Worm (Caenorhabditis elegans) whole organism, L2 larva: ENCODE measurements around the gene C17B7.10.

ENCODE experiments used
- C34F6.9 ChIP-seq: fragments of 150-350 bp; optimal IDR thresholded peaks from 2 replicates; lab custom pipeline; 2014; ENCODE audit warnings: missing biosample characterization, missing genetic modification characterization
- F13H6.1 ChIP-seq: sonication (generic microtip); optimal IDR thresholded peaks from 2 replicates; lab custom pipeline; 2016; ENCODE audit warnings: missing genetic modification characterization, missing compliant biosample characterization
- Y55F3AM.14 ChIP-seq: fragments of 200-800 bp; sonication (Bioruptor generic); optimal IDR thresholded peaks from 2 replicates; lab custom pipeline; 2018; ENCODE audit warnings: mild to moderate bottlenecking, missing genetic modification characterization, missing compliant biosample characterization
- ZK546.5 ChIP-seq: sonication (generic microtip); optimal IDR thresholded peaks from 2 replicates; lab custom pipeline; 2017; ENCODE audit warnings: missing biosample characterization, missing genetic modification characterization
- alr-1 ChIP-seq: fragments of 150-350 bp; optimal IDR thresholded peaks from 2 replicates; lab custom pipeline; 2014; ENCODE audit warnings: missing biosample characterization, missing genetic modification characterization
- ama-1 ChIP-seq: fragments of 150-350 bp; optimal IDR thresholded peaks from 2 replicates; lab custom pipeline; 2018; ENCODE audit warnings: inconsistent platforms
- blmp-1 ChIP-seq: sonication (generic microtip); optimal IDR thresholded peaks from 2 replicates; lab custom pipeline; 2017; ENCODE audit warnings: missing genetic modification characterization, mild to moderate bottlenecking, missing compliant biosample characterization, antibody characterized with exemption, moderate library complexity; ENCODE audit not compliant: insufficient read depth
- ceh-16 ChIP-seq: fragments of 150-350 bp; optimal IDR thresholded peaks from 2 replicates; lab custom pipeline; 2014; ENCODE audit warnings: missing biosample characterization, missing genetic modification characterization
- crh-2 ChIP-seq: sonication (generic microtip); optimal IDR thresholded peaks from 2 replicates; lab custom pipeline; 2017; ENCODE audit warnings: missing biosample characterization, missing genetic modification characterization
- egl-27 ChIP-seq: sonication (generic microtip); optimal IDR thresholded peaks from 3 replicates; lab custom pipeline; 2017; ENCODE audit warnings: missing biosample characterization, missing genetic modification reagents, missing genetic modification characterization
- fos-1 ChIP-seq: fragments of 150-350 bp; optimal IDR thresholded peaks from 2 replicates; lab custom pipeline; 2014; ENCODE audit warnings: missing biosample characterization, missing genetic modification characterization
- gmeb-1 ChIP-seq: fragments of 150-350 bp; optimal IDR thresholded peaks from 2 replicates; lab custom pipeline; 2014; ENCODE audit warnings: missing biosample characterization, missing genetic modification characterization
- lin-11 ChIP-seq: fragments of 150-350 bp; sonication (generic microtip); optimal IDR thresholded peaks from 2 replicates; lab custom pipeline; 2014; ENCODE audit warnings: missing biosample characterization, missing genetic modification characterization, inconsistent platforms, mixed read lengths
- lin-13 ChIP-seq: fragments of 150-350 bp; optimal IDR thresholded peaks from 2 replicates; lab custom pipeline; 2014; ENCODE audit warnings: missing biosample characterization, missing genetic modification reagents, missing genetic modification characterization
- lin-39 ChIP-seq: fragments of 150-350 bp; optimal IDR thresholded peaks from 2 replicates; lab custom pipeline; 2014; ENCODE audit warnings: missing biosample characterization, missing genetic modification reagents, missing genetic modification characterization
- lsy-2 ChIP-seq, 2 experiments: fragments of 150-350 bp in 1 of 2; sonication (generic microtip) in 1 of 2; optimal IDR thresholded peaks; 2 replicates each; lab custom pipeline; 2014 to 2017; ENCODE audit warnings: missing biosample characterization in 2 of 2, missing genetic modification characterization in 2 of 2
- mab-5 ChIP-seq: fragments of 150-350 bp; optimal IDR thresholded peaks from 2 replicates; lab custom pipeline; 2014; ENCODE audit warnings: missing biosample characterization, missing genetic modification characterization
- mbf-1 ChIP-seq: sonication (generic microtip); optimal IDR thresholded peaks from 2 replicates; lab custom pipeline; 2017; ENCODE audit warnings: missing biosample characterization, missing genetic modification characterization
- mdl-1 ChIP-seq, 2 experiments: fragments of 150-350 bp in 1 of 2; sonication (generic microtip) in 1 of 2; optimal IDR thresholded peaks; 2 replicates each; lab custom pipeline; 2017; ENCODE audit warnings: missing biosample characterization in 2 of 2, missing genetic modification characterization in 2 of 2
- nhr-10 ChIP-seq: sonication (generic microtip); optimal IDR thresholded peaks from 2 replicates; lab custom pipeline; 2017; ENCODE audit warnings: missing biosample characterization, missing genetic modification characterization
- nhr-11 ChIP-seq: fragments of 150-350 bp; optimal IDR thresholded peaks from 2 replicates; lab custom pipeline; 2014; ENCODE audit warnings: missing biosample characterization, missing genetic modification characterization
- nhr-12 ChIP-seq: fragments of 150-350 bp; optimal IDR thresholded peaks from 2 replicates; lab custom pipeline; 2014; ENCODE audit warnings: missing biosample characterization, missing genetic modification characterization
- nhr-129 ChIP-seq: fragments of 150-350 bp; optimal IDR thresholded peaks from 2 replicates; lab custom pipeline; 2014; ENCODE audit warnings: missing biosample characterization, missing genetic modification characterization
- nhr-21 ChIP-seq: fragments of 150-350 bp; optimal IDR thresholded peaks from 2 replicates; lab custom pipeline; 2014; ENCODE audit warnings: missing biosample characterization, missing genetic modification characterization
- nhr-25 ChIP-seq: fragments of 150-350 bp; sonication (generic microtip); optimal IDR thresholded peaks from 3 replicates; lab custom pipeline; 2014; ENCODE audit warnings: missing biosample characterization, missing genetic modification characterization
- nhr-6 ChIP-seq: fragments of 150-350 bp; optimal IDR thresholded peaks from 2 replicates; lab custom pipeline; 2014; ENCODE audit warnings: missing biosample characterization, missing genetic modification characterization
- peb-1 ChIP-seq: fragments of 150-350 bp; optimal IDR thresholded peaks from 2 replicates; lab custom pipeline; 2014; ENCODE audit warnings: missing biosample characterization, missing genetic modification characterization
- sem-4 ChIP-seq: fragments of 150-350 bp; optimal IDR thresholded peaks from 2 replicates; lab custom pipeline; 2014; ENCODE audit warnings: missing biosample characterization, missing genetic modification reagents, missing genetic modification characterization
- skn-1 ChIP-seq: sonication (generic microtip); optimal IDR thresholded peaks from 2 replicates; lab custom pipeline; 2017; ENCODE audit warnings: missing biosample characterization, missing genetic modification characterization
- sma-3 ChIP-seq: sonication (generic microtip); optimal IDR thresholded peaks from 2 replicates; lab custom pipeline; 2016; ENCODE audit warnings: missing genetic modification reagents, missing genetic modification characterization, missing compliant biosample characterization
- sma-9 ChIP-seq, 2 experiments: fragments of 150-350 bp in 1 of 2; sonication (generic microtip) in 1 of 2; optimal IDR thresholded peaks; 2 replicates each; lab custom pipeline; 2014 to 2016; ENCODE audit warnings: missing genetic modification characterization in 2 of 2, mild to moderate bottlenecking in 1 of 2, missing biosample characterization in 1 of 2, missing compliant biosample characterization in 1 of 2, missing genetic modification reagents in 1 of 2, moderate library complexity in 1 of 2
- snpc-4 ChIP-seq: fragments of 150-350 bp; optimal IDR thresholded peaks from 2 replicates; lab custom pipeline; 2014; ENCODE audit warnings: missing biosample characterization, missing genetic modification characterization
- unc-55 ChIP-seq: fragments of 150-350 bp; sonication (generic microtip); optimal IDR thresholded peaks from 3 replicates; lab custom pipeline; 2014; ENCODE audit warnings: missing biosample characterization, missing genetic modification reagents, missing genetic modification characterization
- unc-62 ChIP-seq: fragments of 150-350 bp; optimal IDR thresholded peaks from 2 replicates; lab custom pipeline; 2014; ENCODE audit warnings: missing biosample characterization, missing genetic modification reagents, missing genetic modification characterization
- zag-1 ChIP-seq: fragments of 150-350 bp; optimal IDR thresholded peaks from 2 replicates; lab custom pipeline; 2014; ENCODE audit warnings: missing biosample characterization, missing genetic modification characterization
- ztf-1 ChIP-seq: fragments of 200-800 bp; sonication (Bioruptor generic); conservative IDR thresholded peaks from 2 replicates; pipeline ENCODE4 v1.3.6; 2022; ENCODE audit warnings: missing genetic modification characterization, missing compliant biosample characterization
- ztf-4 ChIP-seq: fragments of 150-350 bp; optimal IDR thresholded peaks from 2 replicates; lab custom pipeline; 2014; ENCODE audit warnings: missing biosample characterization, missing genetic modification characterization

Gene C17B7.10

ce11 chrV:3341906-3342305, at the start of gene C17B7.10:
Gene C17B7.10, minus strand, starts transcription at chrV:3342006.
- TF ChIP-seq ama-1 (lab: Kevin White, UChicago) (no peak), Y55F3AM.14 (no peak), sma-9 (GFP tag; optimal IDR thresholded peaks at IDR 0.05; lab: Kevin White, UChicago) (peak; percentile 40), sma-9 (tag; optimal IDR thresholded peaks at IDR 0.05; lab: Kevin White, UChicago) (no peak)

ce11 chrV:3391005-3391404, 49.2 kb upstream of the C17B7.10 start:
- TF ChIP-seq lsy-2 (tag; optimal IDR thresholded peaks at IDR 0.05; lab: Kevin White, UChicago): peak; percentile 51 to 85
- TF ChIP-seq unc-62 (GFP tag; lab: Kevin White, UChicago): no peak
- peak; percentile 63 for TF ChIP-seq snpc-4
- peak; percentile 42 for TF ChIP-seq zag-1 (tag; lab: Kevin White, UChicago)
- TF ChIP-seq nhr-6: peak; percentile 83
- peak; percentile 63 for TF ChIP-seq unc-55 (GFP tag; lab: Kevin White, UChicago)
- TF ChIP-seq sma-9 (GFP tag; optimal IDR thresholded peaks at IDR 0.05; lab: Kevin White, UChicago): peak; percentile 99
- TF ChIP-seq sma-9 (tag; optimal IDR thresholded peaks at IDR 0.05; lab: Kevin White, UChicago): peak; percentile 58
- no peak for TF ChIP-seq nhr-10 (tag; lab: Kevin White, UChicago)
- TF ChIP-seq ceh-16 (tag; lab: Kevin White, UChicago): no peak
- TF ChIP-seq nhr-12 (tag; lab: Kevin White, UChicago): no peak
- peak; percentile 37 for TF ChIP-seq lin-11 (tag; lab: Kevin White, UChicago)
- TF ChIP-seq gmeb-1 (tag; lab: Kevin White, UChicago): peak; percentile 73
- TF ChIP-seq fos-1 (tag; lab: Kevin White, UChicago): peak; percentile 89
- peak; percentile 18 for TF ChIP-seq mab-5 (tag; lab: Kevin White, UChicago)
- peak in 1 of 2 experiments; percentile 60 for TF ChIP-seq mdl-1 (tag; optimal IDR thresholded peaks at IDR 0.05; lab: Kevin White, UChicago)
- TF ChIP-seq alr-1: no peak
- TF ChIP-seq F13H6.1 (tag; lab: Kevin White, UChicago): peak; percentile 90
- peak; percentile 29 for TF ChIP-seq blmp-1
- peak; percentile 84 for TF ChIP-seq crh-2 (tag; lab: Kevin White, UChicago)
- TF ChIP-seq nhr-25 (tag; lab: Kevin White, UChicago): peak; percentile 96
- peak; percentile 56 for TF ChIP-seq Y55F3AM.14
- peak; percentile 86 for TF ChIP-seq C34F6.9 (tag; lab: Kevin White, UChicago)
- peak; percentile 73 for TF ChIP-seq sem-4 (tag; lab: Kevin White, UChicago)
- TF ChIP-seq skn-1: no peak
- peak; percentile 84 for TF ChIP-seq nhr-21
- no peak for TF ChIP-seq nhr-11 (tag; lab: Kevin White, UChicago)
- TF ChIP-seq lin-13 (GFP tag; lab: Kevin White, UChicago): peak; percentile 76
- TF ChIP-seq egl-27: peak; percentile 90
- peak; percentile 88 for TF ChIP-seq sma-3 (GFP tag; lab: Kevin White, UChicago)
- TF ChIP-seq nhr-129: peak; percentile 89

- TF ChIP-seq fos-1 (tag; lab: Kevin White, UChicago) (peak; percentile 29), ZK546.5 (tag; lab: Kevin White, UChicago) (no peak), ztf-4 (no peak), nhr-6 (no peak), ztf-1 (no peak), peb-1 (tag; lab: Kevin White, UChicago) (no peak), nhr-21 (no peak), nhr-129 (peak; percentile 31), F13H6.1 (tag; lab: Kevin White, UChicago) (peak; percentile 61), nhr-25 (tag; lab: Kevin White, UChicago) (no peak), unc-62 (GFP tag; lab: Kevin White, UChicago) (no peak), mbf-1 (tag; lab: Kevin White, UChicago) (no peak), blmp-1 (no peak), zag-1 (tag; lab: Kevin White, UChicago) (no peak), sma-9 (GFP tag; optimal IDR thresholded peaks at IDR 0.05; lab: Kevin White, UChicago) (peak; percentile 91), sma-9 (tag; optimal IDR thresholded peaks at IDR 0.05; lab: Kevin White, UChicago) (no peak), lin-39 (tag; lab: Kevin White, UChicago) (no peak), lsy-2 (tag; optimal IDR thresholded peaks at IDR 0.05; lab: Kevin White, UChicago) (peak in 1 of 2 experiments; percentile 27), lin-13 (GFP tag; lab: Kevin White, UChicago) (no peak), C34F6.9 (tag; lab: Kevin White, UChicago) (peak; percentile 4), egl-27 (peak; percentile 17)
Observed at ce11 chrV:3388299-3388698, 46.5 kb upstream of the C17B7.10 start.
